Fruit fly (Drosophila melanogaster) whole organism, embryonic: ENCODE measurements around the gene hop.
A peak's percentile ranks its signal among the peaks of the same experiment; 100 is the strongest.

ENCODE experiments used
- Bdp1 ChIP-seq: fragments of 200-800 bp; sonication (Bioruptor generic); optimal IDR thresholded peaks from 3 replicates; lab custom pipeline; 2016; ENCODE audit warnings: missing biosample characterization, missing genetic modification characterization
- CG10543 ChIP-seq: fragments of 200-800 bp; sonication (Bioruptor generic); optimal IDR thresholded peaks from 3 replicates; lab custom pipeline; 2017; ENCODE audit warnings: missing biosample characterization, mild to moderate bottlenecking, missing genetic modification characterization, moderate library complexity
- CG11695 ChIP-seq: fragments of 200-800 bp; sonication (Bioruptor generic); IDR thresholded peaks from 3 replicates; pipeline ENCODE4 v1.3.6; 2022; ENCODE audit warnings: missing biosample characterization, missing genetic modification characterization
- CG12299 ChIP-seq: fragments of 200-800 bp; sonication (Bioruptor generic); optimal IDR thresholded peaks from 2 replicates; lab custom pipeline; 2018; ENCODE audit warnings: missing biosample characterization, mild to moderate bottlenecking, missing genetic modification characterization
- CG16779 ChIP-seq: fragments of 200-800 bp; sonication (Bioruptor generic); IDR thresholded peaks from 2 replicates; pipeline ENCODE4 v1.3.6; 2022; ENCODE audit warnings: missing biosample characterization, missing genetic modification characterization
- CG18262 ChIP-seq: fragments of 200-800 bp; optimal IDR thresholded peaks from 3 replicates; lab custom pipeline; 2019; ENCODE audit warnings: missing biosample characterization, mild to moderate bottlenecking, missing genetic modification characterization, moderate library complexity
- CG2889 ChIP-seq: fragments of 200-800 bp; sonication (Bioruptor generic); IDR thresholded peaks from 3 replicates; pipeline ENCODE4 v1.3.6; 2022; ENCODE audit warnings: missing biosample characterization, missing genetic modification characterization
- CG3281 ChIP-seq: fragments of 200-800 bp; sonication (Bioruptor generic); optimal IDR thresholded peaks from 3 replicates; lab custom pipeline; 2017; ENCODE audit warnings: missing biosample characterization, mild to moderate bottlenecking, missing genetic modification characterization
- CG33213 ChIP-seq: fragments of 200-800 bp; sonication (Bioruptor generic); optimal IDR thresholded peaks from 3 replicates; lab custom pipeline; 2016; ENCODE audit warnings: missing biosample characterization, missing genetic modification characterization
- CG3726 ChIP-seq: fragments of 200-800 bp; sonication (Bioruptor generic); IDR thresholded peaks from 3 replicates; pipeline ENCODE4, ENCODE4 v1.3.6; 2022; ENCODE audit warnings: missing biosample characterization, missing genetic modification characterization
- CG4854 ChIP-seq: fragments of 200-800 bp; sonication (Bioruptor generic); optimal IDR thresholded peaks from 2 replicates; lab custom pipeline; 2016; ENCODE audit warnings: missing biosample characterization, missing genetic modification characterization, inconsistent platforms
- CG6765 ChIP-seq: fragments of 200-800 bp; sonication (Bioruptor generic); optimal IDR thresholded peaks from 3 replicates; lab custom pipeline; 2017; ENCODE audit warnings: missing biosample characterization, mild to moderate bottlenecking, missing genetic modification characterization
- CG7963 ChIP-seq: fragments of 200-800 bp; sonication (Bioruptor generic); IDR thresholded peaks from 3 replicates; pipeline ENCODE4 v1.3.6; 2022; ENCODE audit warnings: missing biosample characterization, missing genetic modification characterization; ENCODE audit not compliant: partially characterized antibody
- CG8359 ChIP-seq: fragments of 200-800 bp; sonication (Bioruptor generic); optimal IDR thresholded peaks from 2 replicates; lab custom pipeline; 2017; ENCODE audit warnings: missing biosample characterization, mild to moderate bottlenecking, missing genetic modification characterization, borderline replicate concordance
- CG9797 ChIP-seq: fragments of 200-800 bp; sonication (Bioruptor generic); optimal IDR thresholded peaks from 3 replicates; lab custom pipeline; 2018; ENCODE audit warnings: missing biosample characterization, mild to moderate bottlenecking, missing genetic modification characterization
- CoRest ChIP-seq: fragments of 200-800 bp; sonication (Bioruptor generic); optimal IDR thresholded peaks from 3 replicates; lab custom pipeline; 2018; ENCODE audit warnings: missing biosample characterization, mild to moderate bottlenecking, missing genetic modification characterization, moderate library complexity
- D19A ChIP-seq: fragments of 200-800 bp; optimal IDR thresholded peaks from 3 replicates; lab custom pipeline; 2019; ENCODE audit warnings: missing biosample characterization, mild to moderate bottlenecking, missing genetic modification characterization, moderate library complexity
- Dref ChIP-seq: fragments of 200-800 bp; sonication (Bioruptor generic); IDR thresholded peaks from 2 replicates; pipeline ENCODE4 v1.3.6; 2022; ENCODE audit warnings: missing biosample characterization, missing genetic modification characterization
- Hey ChIP-seq: fragments of 200-800 bp; sonication (Bioruptor generic); optimal IDR thresholded peaks from 3 replicates; lab custom pipeline; 2018; ENCODE audit warnings: missing biosample characterization, mild to moderate bottlenecking, missing genetic modification characterization
- Hmr ChIP-seq: fragments of 200-800 bp; sonication (Bioruptor generic); optimal IDR thresholded peaks from 3 replicates; lab custom pipeline; 2017; ENCODE audit warnings: mild to moderate bottlenecking, missing biosample characterization, missing genetic modification reagents, missing genetic modification characterization
- NC2α ChIP-seq: fragments of 200-800 bp; sonication (Bioruptor generic); optimal IDR thresholded peaks from 2 replicates; lab custom pipeline; 2016; ENCODE audit warnings: missing biosample characterization, missing genetic modification characterization
- NFAT ChIP-seq: fragments of 200-800 bp; sonication (Bioruptor generic); IDR thresholded peaks from 2 replicates; pipeline ENCODE4 v1.3.6; 2022; ENCODE audit warnings: missing biosample characterization, missing genetic modification characterization
- Nf-YC ChIP-seq: fragments of 200-800 bp; optimal IDR thresholded peaks from 3 replicates; lab custom pipeline; 2019; ENCODE audit warnings: missing biosample characterization, mild to moderate bottlenecking, missing genetic modification characterization, moderate library complexity
- Ptx1 ChIP-seq: fragments of 200-800 bp; sonication (Bioruptor generic); IDR thresholded peaks from 2 replicates; pipeline ENCODE4 v1.3.6; 2022; ENCODE audit warnings: missing biosample characterization, missing genetic modification characterization
- Stat92E ChIP-seq, 3 experiments: fragments of >200 bp in 2 of 3; fragments of 200-800 bp in 1 of 3; sonication (Bioruptor generic) in 1 of 3; optimal IDR thresholded peaks; 2 replicates each; lab custom pipeline; 2017 to 2019; ENCODE audit warnings: missing biosample characterization in 3 of 3, missing genetic modification characterization in 3 of 3, mild to moderate bottlenecking in 1 of 3, moderate library complexity in 1 of 3
- Taf1 ChIP-seq: fragments of 200-800 bp; sonication (Bioruptor generic); IDR thresholded peaks from 2 replicates; pipeline ENCODE4 v1.3.6; 2022; ENCODE audit warnings: missing biosample characterization, missing genetic modification characterization
- aop ChIP-seq: fragments of 200-800 bp; sonication (Bioruptor generic); IDR thresholded peaks from 2 replicates; pipeline ENCODE4 v1.3.6; 2022; ENCODE audit warnings: missing biosample characterization, missing genetic modification characterization
- ara ChIP-seq: fragments of 200-800 bp; sonication (Bioruptor generic); IDR thresholded peaks from 2 replicates; pipeline ENCODE4 v1.3.6; 2022; ENCODE audit warnings: missing biosample characterization, missing genetic modification characterization
- cad ChIP-seq: fragments of >200 bp; optimal IDR thresholded peaks from 2 replicates; lab custom pipeline; 2017; ENCODE audit warnings: missing biosample characterization, missing genetic modification characterization
- cas ChIP-seq: fragments of 200-800 bp; sonication (Bioruptor generic); IDR thresholded peaks from 2 replicates; pipeline ENCODE4 v1.3.6; 2022; ENCODE audit warnings: missing biosample characterization, missing genetic modification characterization
- chn ChIP-seq: fragments of 200-800 bp; sonication (Bioruptor generic); optimal IDR thresholded peaks from 2 replicates; lab custom pipeline; 2016; ENCODE audit warnings: missing biosample characterization, missing genetic modification characterization
- dimm ChIP-seq: fragments of 200-800 bp; sonication (Bioruptor generic); IDR thresholded peaks from 2 replicates; pipeline ENCODE4 v1.3.6; 2022; ENCODE audit warnings: missing biosample characterization, missing genetic modification characterization
- eyg ChIP-seq: fragments of 200-800 bp; sonication (Bioruptor generic); optimal IDR thresholded peaks from 3 replicates; lab custom pipeline; 2016; ENCODE audit warnings: missing biosample characterization, missing genetic modification characterization
- fd96Cb ChIP-seq: fragments of 200-800 bp; sonication (Bioruptor generic); optimal IDR thresholded peaks from 2 replicates; lab custom pipeline; 2018; ENCODE audit warnings: missing biosample characterization, mild to moderate bottlenecking, missing genetic modification characterization, moderate library complexity
- grau ChIP-seq: fragments of 200-800 bp; optimal IDR thresholded peaks from 3 replicates; lab custom pipeline; 2019; ENCODE audit warnings: missing biosample characterization, mild to moderate bottlenecking, missing genetic modification characterization, moderate library complexity
- kni ChIP-seq: fragments of 200-800 bp; sonication (Bioruptor generic); optimal IDR thresholded peaks from 3 replicates; lab custom pipeline; 2017; ENCODE audit warnings: mild to moderate bottlenecking, missing biosample characterization, missing genetic modification reagents, missing genetic modification characterization
- knrl ChIP-seq: fragments of 200-800 bp; sonication (Bioruptor generic); IDR thresholded peaks from 3 replicates; pipeline ENCODE4 v1.3.6; 2022; ENCODE audit warnings: missing biosample characterization, missing genetic modification characterization; ENCODE audit not compliant: partially characterized antibody
- luna ChIP-seq: fragments of 200-800 bp; sonication (Bioruptor generic); optimal IDR thresholded peaks from 2 replicates; lab custom pipeline; 2016; ENCODE audit warnings: missing biosample characterization, missing genetic modification characterization
- mld ChIP-seq: fragments of 200-800 bp; sonication (Bioruptor generic); IDR thresholded peaks from 3 replicates; pipeline ENCODE4 v1.3.6; 2022; ENCODE audit warnings: missing biosample characterization, missing genetic modification characterization; ENCODE audit not compliant: partially characterized antibody
- nau ChIP-seq: fragments of 200-800 bp; sonication (Bioruptor generic); optimal IDR thresholded peaks from 3 replicates; lab custom pipeline; 2017; ENCODE audit warnings: missing biosample characterization, mild to moderate bottlenecking, missing genetic modification characterization, missing genetic modification reagents
- odd ChIP-seq: fragments of 200-800 bp; sonication (Bioruptor generic); optimal IDR thresholded peaks from 2 replicates; lab custom pipeline; 2017; ENCODE audit warnings: missing biosample characterization, mild to moderate bottlenecking, missing genetic modification characterization
- pfk ChIP-seq: fragments of 200-800 bp; sonication (Bioruptor generic); optimal IDR thresholded peaks from 2 replicates; lab custom pipeline; 2018; ENCODE audit warnings: missing biosample characterization, mild to moderate bottlenecking, missing genetic modification characterization, moderate library complexity
- pros ChIP-seq: fragments of 200-800 bp; sonication (Bioruptor generic); optimal IDR thresholded peaks from 3 replicates; lab custom pipeline; 2019; ENCODE audit warnings: missing biosample characterization, mild to moderate bottlenecking, missing genetic modification characterization, moderate library complexity
- scrt ChIP-seq: fragments of 200-800 bp; sonication (Bioruptor generic); optimal IDR thresholded peaks from 2 replicates; lab custom pipeline; 2018; ENCODE audit warnings: missing biosample characterization, mild to moderate bottlenecking, missing genetic modification characterization, moderate library complexity
- sd ChIP-seq: fragments of 200-800 bp; sonication (Bioruptor generic); optimal IDR thresholded peaks from 3 replicates; lab custom pipeline; 2018; ENCODE audit warnings: missing biosample characterization, mild to moderate bottlenecking, missing genetic modification characterization, moderate library complexity
- sens-2 ChIP-seq: fragments of 200-800 bp; sonication (Bioruptor generic); IDR thresholded peaks from 2 replicates; pipeline ENCODE4 v1.3.6; 2022; ENCODE audit warnings: missing biosample characterization, missing genetic modification characterization
- tll ChIP-seq, 2 experiments: fragments of 200-800 bp in 1 of 2; fragments of >200 bp in 1 of 2; sonication (Bioruptor generic) in 1 of 2; optimal IDR thresholded peaks; 2 replicates each; lab custom pipeline; 2017 to 2019; ENCODE audit warnings: missing biosample characterization in 2 of 2, missing genetic modification characterization in 2 of 2, mild to moderate bottlenecking in 1 of 2, moderate library complexity in 1 of 2
- vfl ChIP-seq: fragments of 200-800 bp; sonication (Bioruptor generic); optimal IDR thresholded peaks from 2 replicates; lab custom pipeline; 2016; ENCODE audit warnings: missing biosample characterization, missing genetic modification characterization
- zf30C ChIP-seq: fragments of 200-800 bp; sonication (Bioruptor generic); optimal IDR thresholded peaks from 3 replicates; lab custom pipeline; 2018; ENCODE audit warnings: missing biosample characterization, mild to moderate bottlenecking, missing genetic modification characterization

Gene hop

dm6 chrX:11350505-11351327 is 17.2 kb downstream of the hop start, which contains the start of gene CG1737 (continued):
- TF ChIP-seq Stat92E (GFP tag; optimal IDR thresholded peaks at IDR 0.05; lab: Kevin White, UChicago): no peak
- no peak for TF ChIP-seq kni (GFP tag; lab: Kevin White, UChicago)
- TF ChIP-seq nau (GFP tag; lab: Kevin White, UChicago): no peak
- no peak for TF ChIP-seq CG3726 (GFP tag; lab: Robert Waterston, UW)
- TF ChIP-seq sens-2 (GFP tag; lab: Robert Waterston, UW): no peak
- no peak for TF ChIP-seq zf30C (GFP tag; lab: Kevin White, UChicago)
- no peak for TF ChIP-seq sd
- no peak for TF ChIP-seq grau (tag; lab: Kevin White, UChicago)
- no peak for TF ChIP-seq tll (GFP tag; optimal IDR thresholded peaks at IDR 0.05; lab: Kevin White, UChicago)
- TF ChIP-seq eyg: no peak
- TF ChIP-seq CG18262 (tag; lab: Kevin White, UChicago): no peak
- TF ChIP-seq fd96Cb: no peak
- no peak for TF ChIP-seq odd (GFP tag; lab: Kevin White, UChicago)
- no peak for TF ChIP-seq cas (GFP tag; lab: Robert Waterston, UW)
- no peak for TF ChIP-seq knrl (GFP tag; lab: Robert Waterston, UW)
- no peak for TF ChIP-seq CG4854 (GFP tag; lab: Kevin White, UChicago)
- TF ChIP-seq D19A: no peak
- no peak for TF ChIP-seq CG11695 (GFP tag; lab: Robert Waterston, UW)
- no peak for TF ChIP-seq dimm (GFP tag; lab: Robert Waterston, UW)
- TF ChIP-seq Taf1: no peak
- TF ChIP-seq Dref (GFP tag; lab: Robert Waterston, UW): peak; percentile 32
- TF ChIP-seq CG7963 (GFP tag; lab: Robert Waterston, UW): no peak
- TF ChIP-seq vfl (GFP tag; lab: Kevin White, UChicago): no peak
- TF ChIP-seq cad: no peak
- TF ChIP-seq CG9797 (GFP tag; lab: Kevin White, UChicago): no peak
- TF ChIP-seq CG2889: no peak
- no peak for TF ChIP-seq aop (GFP tag; lab: Robert Waterston, UW)
- no peak for TF ChIP-seq ara (GFP tag; lab: Robert Waterston, UW)
- TF ChIP-seq Nf-YC (tag; lab: Kevin White, UChicago): peak; percentile 34
- no peak for TF ChIP-seq CG12299 (tag; lab: Kevin White, UChicago)
- TF ChIP-seq mld: no peak
- TF ChIP-seq pros (GFP tag; lab: Kevin White, UChicago): no peak
- TF ChIP-seq pfk: no peak
- TF ChIP-seq scrt: peak; percentile 7
- TF ChIP-seq CoRest (tag; lab: Kevin White, UChicago): no peak
- no peak for TF ChIP-seq CG33213
- peak; percentile 55 for TF ChIP-seq Hmr (GFP tag; lab: Kevin White, UChicago)
- peak; percentile 11; the same call in 1 of the 2 replicates for TF ChIP-seq Ptx1 (GFP tag; lab: Robert Waterston, UW)
- no peak for TF ChIP-seq chn
- TF ChIP-seq Bdp1: no peak
- TF ChIP-seq CG3281 (GFP tag; lab: Kevin White, UChicago): peak; percentile 17
- TF ChIP-seq CG10543 (GFP tag; lab: Kevin White, UChicago): peak; percentile 28
- TF ChIP-seq NC2α (GFP tag; lab: Kevin White, UChicago): no peak
- no peak for TF ChIP-seq CG8359 (GFP tag; lab: Kevin White, UChicago)
- TF ChIP-seq Hey (tag; lab: Kevin White, UChicago): no peak
- peak; percentile 43; the same call in 1 of the 2 replicates for TF ChIP-seq NFAT (GFP tag; lab: Robert Waterston, UW)
- no peak for TF ChIP-seq CG16779 (GFP tag; lab: Robert Waterston, UW)
- TF ChIP-seq luna: no peak
- TF ChIP-seq CG6765 (GFP tag; lab: Kevin White, UChicago): no peak
